Worm (Caenorhabditis elegans): ENCODE results near the gene ugt-48.

DNA sequence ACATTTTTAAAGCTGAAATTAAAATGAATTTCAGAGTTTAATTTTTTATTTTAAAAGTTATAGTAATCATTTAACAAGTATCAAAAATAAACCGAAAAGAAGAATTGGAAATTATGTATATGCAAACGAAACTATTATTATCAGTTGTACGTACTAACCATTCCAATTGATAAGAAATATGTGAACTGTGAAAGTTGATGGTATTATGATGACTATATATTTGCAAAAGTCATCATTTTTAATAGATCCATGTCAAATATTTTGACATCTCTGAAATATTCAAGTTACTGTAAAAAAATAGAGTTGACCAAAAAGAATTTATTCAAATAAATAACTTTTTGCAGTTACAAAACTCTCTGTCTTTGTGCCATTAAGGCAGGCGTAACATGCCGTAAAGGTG lies at the start of gene ugt-48:
- no peak for TF ChIP-seq pes-1 (GFP tag; IDR thresholded peaks at IDR 0.05)
- TF ChIP-seq flt-1 (GFP tag; IDR thresholded peaks at IDR 0.05): no peak
- no peak for TF ChIP-seq hnd-1 (tag; optimal IDR thresholded peaks at IDR 0.05)
- no peak for TF ChIP-seq hmg-4 (GFP tag; optimal IDR thresholded peaks at IDR 0.05)
- no peak for TF ChIP-seq aly-1 (tag; optimal IDR thresholded peaks at IDR 0.05)
- no peak for TF ChIP-seq hmbx-1 (tag; optimal IDR thresholded peaks at IDR 0.05)
- no peak for TF ChIP-seq B0310.2 (tag; optimal IDR thresholded peaks at IDR 0.05)
- TF ChIP-seq ama-1 (optimal IDR thresholded peaks at IDR 0.05): no peak
- TF ChIP-seq scrt-1 (GFP tag; IDR thresholded peaks at IDR 0.05): no peak
- no peak for TF ChIP-seq ceh-36 (tag; optimal IDR thresholded peaks at IDR 0.05)
- no peak for TF ChIP-seq tbx-11 (GFP tag; IDR thresholded peaks at IDR 0.05)
- no peak for TF ChIP-seq ceh-13 (GFP tag; optimal IDR thresholded peaks at IDR 0.05)
- no peak for TF ChIP-seq F13C5.2 (tag; optimal IDR thresholded peaks at IDR 0.05)
- TF ChIP-seq ets-7 (tag; optimal IDR thresholded peaks at IDR 0.05): no peak
